Fruit fly (Drosophila melanogaster) whole organism, embryonic: ENCODE measurements around the gene Nepl13.

Experiments used
- Ada2b ChIP-seq: fragments of 200-800 bp; sonication (Bioruptor generic); IDR thresholded peaks from 2 replicates; pipeline ENCODE4 v1.3.6; 2022; ENCODE audit warnings: missing biosample characterization, missing genetic modification characterization
- B-H1 ChIP-seq: fragments of 200-800 bp; sonication (Bioruptor generic); IDR thresholded peaks from 3 replicates; pipeline ENCODE4 v1.3.6; 2022; ENCODE audit warnings: missing biosample characterization, missing genetic modification characterization
- CG10267 ChIP-seq: fragments of 200-800 bp; sonication (Bioruptor generic); optimal IDR thresholded peaks from 2 replicates; lab custom pipeline; 2018; ENCODE audit warnings: missing biosample characterization, mild to moderate bottlenecking, missing genetic modification characterization, moderate library complexity
- CG10462 ChIP-seq: fragments of 200-800 bp; sonication (Bioruptor generic); optimal IDR thresholded peaks from 2 replicates; lab custom pipeline; 2016; ENCODE audit warnings: missing biosample characterization, missing genetic modification characterization
- CG13123 ChIP-seq: fragments of 200-800 bp; sonication (Bioruptor generic); optimal IDR thresholded peaks from 2 replicates; lab custom pipeline; 2016; ENCODE audit warnings: missing biosample characterization, missing genetic modification characterization
- CG18619 ChIP-seq: fragments of 200-800 bp; sonication (Bioruptor generic); optimal IDR thresholded peaks from 3 replicates; lab custom pipeline; 2017; ENCODE audit warnings: missing biosample characterization, mild to moderate bottlenecking, missing genetic modification characterization
- CG2120 ChIP-seq: fragments of 200-800 bp; sonication (Bioruptor generic); optimal IDR thresholded peaks from 3 replicates; lab custom pipeline; 2016; ENCODE audit warnings: missing biosample characterization, missing genetic modification characterization
- CG31224 ChIP-seq: fragments of 200-800 bp; sonication (Bioruptor generic); IDR thresholded peaks from 2 replicates; pipeline ENCODE4 v1.3.6; 2022; ENCODE audit warnings: missing biosample characterization, missing genetic modification characterization
- CG31365 ChIP-seq: fragments of 200-800 bp; sonication (Bioruptor generic); optimal IDR thresholded peaks from 2 replicates; lab custom pipeline; 2018; ENCODE audit warnings: missing biosample characterization, mild to moderate bottlenecking, missing genetic modification characterization
- CG43689 ChIP-seq: fragments of 200-800 bp; sonication (Bioruptor generic); IDR thresholded peaks from 2 replicates; pipeline ENCODE4 v1.3.6; 2022; ENCODE audit warnings: missing biosample characterization, missing genetic modification characterization
- CG4730 ChIP-seq: fragments of 200-800 bp; sonication (Bioruptor generic); IDR thresholded peaks from 2 replicates; pipeline ENCODE4 v1.3.6; 2022; ENCODE audit warnings: missing biosample characterization, missing genetic modification characterization
- CG6272 ChIP-seq: fragments of 200-800 bp; sonication (Bioruptor generic); IDR thresholded peaks from 2 replicates; pipeline ENCODE4 v1.3.6; 2022; ENCODE audit warnings: missing biosample characterization, missing genetic modification characterization
- CG6689 ChIP-seq: fragments of 200-800 bp; sonication (Bioruptor generic); IDR thresholded peaks from 2 replicates; pipeline ENCODE4 v1.3.6; 2022; ENCODE audit warnings: missing biosample characterization, missing genetic modification characterization
- CG6854 ChIP-seq: fragments of 200-800 bp; sonication (Bioruptor generic); optimal IDR thresholded peaks from 3 replicates; lab custom pipeline; 2017; ENCODE audit warnings: missing biosample characterization, mild to moderate bottlenecking, missing genetic modification characterization
- CG7271 ChIP-seq: fragments of 200-800 bp; sonication (Bioruptor generic); optimal IDR thresholded peaks from 2 replicates; lab custom pipeline; 2018; ENCODE audit warnings: missing biosample characterization, mild to moderate bottlenecking, missing genetic modification characterization, moderate library complexity
- CG7963 ChIP-seq: fragments of 200-800 bp; sonication (Bioruptor generic); IDR thresholded peaks from 3 replicates; pipeline ENCODE4 v1.3.6; 2022; ENCODE audit warnings: missing biosample characterization, missing genetic modification characterization; ENCODE audit not compliant: partially characterized antibody
- D19A ChIP-seq: fragments of 200-800 bp; optimal IDR thresholded peaks from 3 replicates; lab custom pipeline; 2019; ENCODE audit warnings: missing biosample characterization, mild to moderate bottlenecking, missing genetic modification characterization, moderate library complexity
- Dfd ChIP-seq, 2 experiments: fragments of >200 bp; optimal IDR thresholded peaks; 2 replicates each; lab custom pipeline; 2017; ENCODE audit warnings: missing biosample characterization in 2 of 2, missing genetic modification characterization in 2 of 2
- Fer2 ChIP-seq: fragments of 200-800 bp; sonication (Bioruptor generic); optimal IDR thresholded peaks from 2 replicates; lab custom pipeline; 2018; ENCODE audit warnings: missing biosample characterization, mild to moderate bottlenecking, missing genetic modification characterization, moderate library complexity
- Fer3 ChIP-seq: fragments of 200-800 bp; sonication (Bioruptor generic); optimal IDR thresholded peaks from 2 replicates; lab custom pipeline; 2018; ENCODE audit warnings: missing biosample characterization, mild to moderate bottlenecking, missing genetic modification characterization, moderate library complexity
- HLH54F ChIP-seq: fragments of 200-800 bp; sonication (Bioruptor generic); optimal IDR thresholded peaks from 3 replicates; lab custom pipeline; 2016; ENCODE audit warnings: missing biosample characterization, missing genetic modification characterization
- Hand ChIP-seq: fragments of 200-800 bp; sonication (Bioruptor generic); optimal IDR thresholded peaks from 2 replicates; lab custom pipeline; 2017; ENCODE audit warnings: mild to moderate bottlenecking, missing biosample characterization, missing genetic modification reagents, missing genetic modification characterization
- Hr3 ChIP-seq: fragments of 200-800 bp; sonication (Bioruptor generic); optimal IDR thresholded peaks from 3 replicates; lab custom pipeline; 2016; ENCODE audit warnings: missing biosample characterization, missing genetic modification characterization
- Hsf ChIP-seq: fragments of 200-800 bp; sonication (Bioruptor generic); optimal IDR thresholded peaks from 3 replicates; lab custom pipeline; 2016; ENCODE audit warnings: missing biosample characterization, missing genetic modification characterization
- MBD-R2 ChIP-seq: fragments of 200-800 bp; sonication (Bioruptor generic); IDR thresholded peaks from 2 replicates; pipeline ENCODE4 v1.3.6; 2022; ENCODE audit warnings: missing biosample characterization, missing genetic modification characterization
- NC2β ChIP-seq: fragments of 200-800 bp; sonication (Bioruptor generic); optimal IDR thresholded peaks from 2 replicates; lab custom pipeline; 2016; ENCODE audit warnings: missing biosample characterization, missing genetic modification characterization
- Six4 ChIP-seq: fragments of 200-800 bp; sonication (Bioruptor generic); optimal IDR thresholded peaks from 2 replicates; lab custom pipeline; 2016; ENCODE audit warnings: missing biosample characterization, missing genetic modification characterization
- Stat92E ChIP-seq, 3 experiments: fragments of >200 bp in 2 of 3; fragments of 200-800 bp in 1 of 3; sonication (Bioruptor generic) in 1 of 3; optimal IDR thresholded peaks; 2 replicates each; lab custom pipeline; 2017 to 2019; ENCODE audit warnings: missing biosample characterization in 3 of 3, missing genetic modification characterization in 3 of 3, mild to moderate bottlenecking in 1 of 3, moderate library complexity in 1 of 3
- Tbp ChIP-seq: fragments of >200 bp; optimal IDR thresholded peaks from 2 replicates; lab custom pipeline; 2018; ENCODE audit warnings: missing biosample characterization, missing genetic modification characterization
- Trl ChIP-seq, 3 experiments: fragments of >200 bp in 2 of 3; fragments of 200-800 bp in 1 of 3; sonication (Bioruptor generic) in 1 of 3; optimal IDR thresholded peaks; 2 replicates in 1 of 3; 3 replicates in 2 of 3; lab custom pipeline; 2016 to 2017; ENCODE audit warnings: missing biosample characterization in 1 of 3, missing genetic modification characterization in 1 of 3
- chif ChIP-seq, 2 experiments: fragments of 200-800 bp; sonication (Bioruptor generic); optimal IDR thresholded peaks; 3 replicates each; lab custom pipeline; 2016; ENCODE audit warnings: missing biosample characterization in 2 of 2, missing genetic modification characterization in 2 of 2
- chm ChIP-seq: fragments of 200-800 bp; sonication (Bioruptor generic); IDR thresholded peaks from 2 replicates; pipeline ENCODE4 v1.3.6; 2022; ENCODE audit warnings: missing biosample characterization, missing genetic modification characterization
- dpn ChIP-seq, 2 experiments: fragments of 200-800 bp; sonication (Bioruptor generic); optimal IDR thresholded peaks; 3 replicates each; lab custom pipeline; 2016; ENCODE audit warnings: missing biosample characterization in 2 of 2, missing genetic modification characterization in 2 of 2
- emc ChIP-seq: fragments of 200-800 bp; sonication (Bioruptor generic); optimal IDR thresholded peaks from 2 replicates; lab custom pipeline; 2016; ENCODE audit warnings: missing biosample characterization, missing genetic modification characterization
- fd3F ChIP-seq: fragments of 200-800 bp; sonication (Bioruptor generic); optimal IDR thresholded peaks from 2 replicates; lab custom pipeline; 2018; ENCODE audit warnings: missing biosample characterization, mild to moderate bottlenecking, missing genetic modification characterization, moderate library complexity
- gcm ChIP-seq: fragments of 200-800 bp; sonication (Bioruptor generic); optimal IDR thresholded peaks from 2 replicates; lab custom pipeline; 2019; ENCODE audit warnings: missing biosample characterization, mild to moderate bottlenecking, missing genetic modification characterization, moderate library complexity
- gcm2 ChIP-seq: fragments of 200-800 bp; sonication (Bioruptor generic); optimal IDR thresholded peaks from 2 replicates; lab custom pipeline; 2016; ENCODE audit warnings: missing biosample characterization, missing genetic modification characterization
- kah ChIP-seq: fragments of 200-800 bp; sonication (Bioruptor generic); optimal IDR thresholded peaks from 2 replicates; lab custom pipeline; 2018; ENCODE audit warnings: missing biosample characterization, mild to moderate bottlenecking, missing genetic modification characterization
- mam ChIP-seq: fragments of 200-800 bp; sonication (Bioruptor generic); optimal IDR thresholded peaks from 3 replicates; lab custom pipeline; 2016; ENCODE audit warnings: missing biosample characterization, missing genetic modification characterization
- mld ChIP-seq: fragments of 200-800 bp; sonication (Bioruptor generic); IDR thresholded peaks from 3 replicates; pipeline ENCODE4 v1.3.6; 2022; ENCODE audit warnings: missing biosample characterization, missing genetic modification characterization; ENCODE audit not compliant: partially characterized antibody
- nmo ChIP-seq: fragments of 200-800 bp; sonication (Bioruptor generic); optimal IDR thresholded peaks from 2 replicates; lab custom pipeline; 2018; ENCODE audit warnings: missing biosample characterization, mild to moderate bottlenecking, missing genetic modification characterization, moderate library complexity
- rib ChIP-seq: fragments of 200-800 bp; sonication (Bioruptor generic); IDR thresholded peaks from 2 replicates; pipeline ENCODE4 v1.3.6; 2022; ENCODE audit warnings: missing biosample characterization, missing genetic modification characterization
- run ChIP-seq: fragments of 200-800 bp; sonication (Bioruptor generic); optimal IDR thresholded peaks from 3 replicates; lab custom pipeline; 2018; ENCODE audit warnings: missing biosample characterization, mild to moderate bottlenecking, missing genetic modification characterization
- tap ChIP-seq: fragments of 200-800 bp; optimal IDR thresholded peaks from 3 replicates; lab custom pipeline; 2019; ENCODE audit warnings: missing biosample characterization, mild to moderate bottlenecking, missing genetic modification characterization, moderate library complexity
- tin ChIP-seq: fragments of 200-800 bp; sonication (Bioruptor generic); optimal IDR thresholded peaks from 3 replicates; lab custom pipeline; 2016; ENCODE audit warnings: missing biosample characterization, missing genetic modification characterization
- trem ChIP-seq: fragments of 200-800 bp; optimal IDR thresholded peaks from 3 replicates; lab custom pipeline; 2019; ENCODE audit warnings: missing biosample characterization, mild to moderate bottlenecking, missing genetic modification characterization, moderate library complexity
- twi ChIP-seq: fragments of 200-800 bp; optimal IDR thresholded peaks from 2 replicates; lab custom pipeline; 2019; ENCODE audit warnings: missing biosample characterization, mild to moderate bottlenecking, missing genetic modification characterization, moderate library complexity
- zen2 ChIP-seq: fragments of 200-800 bp; sonication (Bioruptor generic); IDR thresholded peaks from 3 replicates; pipeline ENCODE4 v1.3.6; 2022; ENCODE audit warnings: missing biosample characterization, missing genetic modification characterization; ENCODE audit not compliant: partially characterized antibody

Nepl13 gene

DNA sequence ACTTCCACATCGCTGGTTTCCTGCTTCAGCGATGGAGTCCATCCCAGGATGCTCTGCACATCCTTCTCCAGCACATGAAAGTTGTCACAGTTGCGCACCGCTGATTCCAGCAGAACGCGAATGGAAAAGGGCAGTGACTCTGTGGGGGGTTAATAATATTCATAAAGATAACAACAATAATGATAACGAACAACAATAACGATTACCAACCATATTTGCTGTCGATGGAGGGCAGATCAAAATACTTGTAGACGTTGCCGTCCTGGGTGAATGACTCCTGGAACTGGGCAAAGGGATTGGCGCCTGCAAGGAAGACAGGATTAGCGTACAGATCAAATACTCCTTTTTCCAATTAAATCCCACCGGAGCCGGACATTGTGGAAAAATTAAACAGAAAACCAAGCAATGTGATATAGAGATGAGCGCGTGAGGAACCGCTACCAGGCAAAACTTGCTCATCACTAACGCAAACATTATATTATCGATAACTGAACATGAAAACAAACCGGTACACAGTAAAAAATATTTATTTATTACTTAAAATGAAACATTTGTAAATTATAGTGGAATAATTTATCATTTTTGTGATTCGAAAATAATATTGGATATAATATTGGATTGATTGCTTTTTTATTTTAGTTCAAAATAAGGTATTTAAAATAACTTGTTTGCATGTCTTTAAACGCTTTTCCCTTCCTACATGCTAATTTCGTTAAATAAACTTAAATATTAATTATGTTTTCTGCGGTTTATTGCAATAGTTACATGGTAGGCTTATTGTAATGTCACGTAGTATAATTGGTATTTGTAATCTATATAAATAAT lies 36.5 kb downstream of the Nepl13 start, which contains the start of gene Irp-1A (continued):
- 0 out of 2 replicates have a peak, but pooled peaks have one; percentile 17 for TF ChIP-seq rib
- peak; percentile 41 for TF ChIP-seq CG13123 (GFP tag; lab: Kevin White, UChicago)
- peak; percentile 58 for TF ChIP-seq mam (GFP tag; lab: Kevin White, UChicago)
- peak; percentile 49 for TF ChIP-seq Hsf (GFP tag; lab: Kevin White, UChicago)
- TF ChIP-seq CG2120 = peak; percentile 78
- TF ChIP-seq Ada2b (GFP tag; lab: Robert Waterston, UW) = peak; percentile 71
- TF ChIP-seq CG6854 = peak; percentile 14
- no peak for TF ChIP-seq CG31365 (tag; lab: Kevin White, UChicago)
- peak; percentile 65 for TF ChIP-seq CG7963 (GFP tag; lab: Robert Waterston, UW)
- TF ChIP-seq Trl (optimal IDR thresholded peaks at IDR 0.05; lab: Kevin White, UChicago) = no peak
- no peak for TF ChIP-seq Trl (GFP tag; optimal IDR thresholded peaks at IDR 0.05; lab: Kevin White, UChicago)
- no peak for TF ChIP-seq chif (GFP tag; optimal IDR thresholded peaks at IDR 0.05; lab: Kevin White, UChicago)
- peak; percentile 53; the same call in 1 of the 2 replicates for TF ChIP-seq CG31224 (GFP tag; lab: Robert Waterston, UW)
- TF ChIP-seq CG18619 (GFP tag; lab: Kevin White, UChicago) = peak; percentile 47
- no peak for TF ChIP-seq NC2β (GFP tag; lab: Kevin White, UChicago)
- no peak for TF ChIP-seq emc
- TF ChIP-seq CG43689 (GFP tag; lab: Robert Waterston, UW) = no peak
- peak; percentile 37 for TF ChIP-seq Fer2 (tag; lab: Kevin White, UChicago)
- no peak for TF ChIP-seq Tbp (GFP tag; lab: Kevin White, UChicago)
- TF ChIP-seq kah (GFP tag; lab: Kevin White, UChicago) = peak; percentile 13
- peak; percentile 77 for TF ChIP-seq tap (tag; lab: Kevin White, UChicago)
- TF ChIP-seq D19A (tag; lab: Kevin White, UChicago) = peak; percentile 78
- TF ChIP-seq dpn (GFP tag; optimal IDR thresholded peaks at IDR 0.05; lab: Kevin White, UChicago) = peak; percentile 51 to 69
- peak; percentile 58; the same call in 2 of the 3 replicates for TF ChIP-seq mld (GFP tag; lab: Robert Waterston, UW)
- TF ChIP-seq twi (tag; lab: Kevin White, UChicago) = peak; percentile 44
- peak; percentile 79 for TF ChIP-seq Fer3 (tag; lab: Kevin White, UChicago)
- TF ChIP-seq Hr3 (GFP tag; lab: Kevin White, UChicago) = peak; percentile 72
- TF ChIP-seq fd3F (GFP tag; lab: Kevin White, UChicago) = peak; percentile 53
- peak; percentile 77 for TF ChIP-seq CG6689
- TF ChIP-seq B-H1 = peak; percentile 43; the same call in 1 of the 3 replicates
- TF ChIP-seq zen2 (GFP tag; lab: Robert Waterston, UW) = peak; percentile 71
- peak; percentile 67 for TF ChIP-seq run
- TF ChIP-seq gcm (GFP tag; lab: Kevin White, UChicago) = peak; percentile 84
- TF ChIP-seq CG10462 (GFP tag; lab: Kevin White, UChicago) = peak; percentile 31
- peak; percentile 81 for TF ChIP-seq CG10267 (tag; lab: Kevin White, UChicago)
- TF ChIP-seq tin (GFP tag; lab: Kevin White, UChicago) = peak; percentile 55
- peak; percentile 71 for TF ChIP-seq Six4 (GFP tag; lab: Kevin White, UChicago)
- TF ChIP-seq MBD-R2 (GFP tag; lab: Robert Waterston, UW) = peak; percentile 82
- TF ChIP-seq CG6272 (GFP tag; lab: Robert Waterston, UW) = peak; percentile 61
- peak; percentile 70 for TF ChIP-seq CG4730 (GFP tag; lab: Robert Waterston, UW)
- TF ChIP-seq chm (GFP tag; lab: Robert Waterston, UW) = no peak
- peak; percentile 3 for TF ChIP-seq gcm2
- TF ChIP-seq CG7271 (tag; lab: Kevin White, UChicago) = peak; percentile 80
- peak; percentile 22 for TF ChIP-seq HLH54F (GFP tag; lab: Kevin White, UChicago)
- TF ChIP-seq Hand (GFP tag; lab: Kevin White, UChicago) = peak; percentile 60
- TF ChIP-seq nmo (GFP tag; lab: Kevin White, UChicago) = peak; percentile 82
- TF ChIP-seq Dfd (GFP tag; optimal IDR thresholded peaks at IDR 0.05; lab: Kevin White, UChicago) = no peak
- TF ChIP-seq trem (tag; lab: Kevin White, UChicago) = peak; percentile 80
- no peak for TF ChIP-seq Stat92E (GFP tag; optimal IDR thresholded peaks at IDR 0.05; lab: Kevin White, UChicago)
